Worm (Caenorhabditis elegans) whole organism, midembryonic: ENCODE results near the gene fbxa-213.

Experiments used
- T22C8.4 ChIP-seq: fragments of 200-800 bp; sonication (Bioruptor generic); IDR thresholded peaks from 2 replicates; pipeline ENCODE4 v1.3.6; 2022; ENCODE audit warnings: missing genetic modification characterization, missing compliant biosample characterization
- cog-1 ChIP-seq: sonication (generic microtip); optimal IDR thresholded peaks from 2 replicates; lab custom pipeline; 2016; ENCODE audit warnings: missing genetic modification characterization, missing compliant biosample characterization
- flt-1 ChIP-seq: fragments of 200-800 bp; sonication (Bioruptor generic); IDR thresholded peaks from 2 replicates; pipeline ENCODE4 v1.3.6; 2022; ENCODE audit warnings: missing genetic modification characterization, missing compliant biosample characterization
- klf-2 ChIP-seq: fragments of 200-800 bp; sonication (Bioruptor generic); conservative IDR thresholded peaks from 2 replicates; pipeline ENCODE4 v1.3.6; 2022; ENCODE audit warnings: missing genetic modification reagents, missing genetic modification characterization, missing compliant biosample characterization
- med-1 ChIP-seq: sonication (generic microtip); optimal IDR thresholded peaks from 2 replicates; lab custom pipeline; 2017; ENCODE audit warnings: missing genetic modification characterization, mild to moderate bottlenecking, missing compliant biosample characterization, antibody characterized with exemption, missing genetic modification reagents; ENCODE audit not compliant: insufficient read depth
- ref-1 ChIP-seq: fragments of 200-800 bp; sonication (Bioruptor generic); conservative IDR thresholded peaks from 2 replicates; pipeline ENCODE4 v1.3.6; 2022; ENCODE audit warnings: missing genetic modification reagents, missing genetic modification characterization, missing compliant biosample characterization
- tab-1 ChIP-seq: fragments of 200-800 bp; sonication (Bioruptor generic); IDR thresholded peaks from 2 replicates; pipeline ENCODE4 v1.3.6; 2022; ENCODE audit warnings: missing genetic modification characterization, missing compliant biosample characterization
- ztf-23 ChIP-seq: fragments of 200-800 bp; sonication (Bioruptor generic); IDR thresholded peaks from 2 replicates; pipeline ENCODE4 v1.3.6; 2022; ENCODE audit warnings: missing genetic modification reagents, missing genetic modification characterization, missing compliant biosample characterization
- ztf-29 ChIP-seq: fragments of 200-800 bp; sonication (Bioruptor generic); IDR thresholded peaks from 2 replicates; pipeline ENCODE4 v1.3.6; 2022; ENCODE audit warnings: missing genetic modification reagents, missing genetic modification characterization, missing compliant biosample characterization

Gene fbxa-213

ce11 chrV:18243227-18243626, 25.4 kb downstream of the fbxa-213 start:
- TF ChIP-seq cog-1 (tag; lab: Kevin White, UChicago), result no peak
- no peak for TF ChIP-seq flt-1 (GFP tag; lab: Robert Waterston, UW)

- TF ChIP-seq flt-1 (GFP tag; lab: Robert Waterston, UW) (no peak), ztf-23 (GFP tag; lab: Robert Waterston, UW) (no peak), ztf-29 (no peak), tab-1 (GFP tag; lab: Robert Waterston, UW) (no peak), T22C8.4 (GFP tag; lab: Robert Waterston, UW) (no peak), med-1 (GFP tag; lab: Kevin White, UChicago) (no peak), klf-2 (GFP tag; lab: Robert Waterston, UW) (no peak), cog-1 (tag; lab: Kevin White, UChicago) (no peak), ref-1 (no peak)
Measured at ce11 chrV:18241328-18241727, 27.3 kb downstream of the fbxa-213 start, which contains the start of gene R10E8.8. TSS of gene R10E8.8 (minus strand) at chrV:18241670.

ce11 chrV:18236714-18237288, 31.8 kb downstream of the fbxa-213 start, which contains the start of gene R10E8.3:
TSS of gene R10E8.3 (minus strand) at chrV:18236764.
- TF ChIP-seq klf-2 (GFP tag; lab: Robert Waterston, UW), result no peak

DNA sequence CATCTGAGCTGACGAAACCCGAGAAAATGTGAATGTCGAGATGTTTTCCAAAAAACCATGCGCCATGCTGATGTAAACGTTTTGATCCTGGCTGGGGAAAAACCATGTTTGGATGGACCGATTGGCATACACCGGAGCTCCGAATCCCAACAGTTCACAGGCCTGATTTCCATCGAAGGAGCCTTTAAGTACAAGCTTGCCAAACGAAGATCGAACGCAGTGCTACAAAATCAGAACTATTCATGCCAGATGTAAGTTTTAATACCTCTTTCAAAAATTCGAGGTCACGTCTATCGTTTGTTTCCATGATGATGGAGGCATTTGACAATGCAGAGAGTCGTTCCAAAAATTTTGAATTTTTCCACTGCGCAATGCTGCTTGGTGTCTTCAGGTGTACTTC, 32.8 kb downstream of the fbxa-213 start:
- TF ChIP-seq med-1 (GFP tag; lab: Kevin White, UChicago), result no peak
- TF ChIP-seq klf-2 (GFP tag; lab: Robert Waterston, UW), result no peak
- no peak for TF ChIP-seq T22C8.4 (GFP tag; lab: Robert Waterston, UW)
- no peak for TF ChIP-seq ztf-29
- no peak for TF ChIP-seq cog-1 (tag; lab: Kevin White, UChicago)
- TF ChIP-seq ztf-23 (GFP tag; lab: Robert Waterston, UW), result no peak
- no peak for TF ChIP-seq flt-1 (GFP tag; lab: Robert Waterston, UW)
- TF ChIP-seq ref-1, result no peak

- TF ChIP-seq flt-1 (GFP tag; lab: Robert Waterston, UW) (no peak), tab-1 (GFP tag; lab: Robert Waterston, UW) (no peak), ztf-29 (no peak), ztf-23 (GFP tag; lab: Robert Waterston, UW) (no peak), cog-1 (tag; lab: Kevin White, UChicago) (no peak), klf-2 (GFP tag; lab: Robert Waterston, UW) (no peak), med-1 (GFP tag; lab: Kevin White, UChicago) (no peak), ref-1 (no peak), T22C8.4 (GFP tag; lab: Robert Waterston, UW) (no peak)
Measured at ce11 chrV:18224353-18224752, 44.3 kb downstream of the fbxa-213 start, which contains the start of gene F16H6.10. TSS of gene F16H6.10 (minus strand) at chrV:18224453.
